Fruit fly (Drosophila melanogaster) whole organism, prepupa: Measurements from ENCODE around the gene CG31275.

Experiments
- Blimp-1 ChIP-seq: fragments of 200-800 bp; sonication (Bioruptor generic); optimal IDR thresholded peaks from 3 replicates; lab custom pipeline; 2017; ENCODE audit warnings: missing biosample characterization, missing genetic modification characterization, mild to moderate bottlenecking, moderate library complexity, missing genetic modification reagents
- CG10631 ChIP-seq: fragments of 200-800 bp; sonication (Bioruptor generic); optimal IDR thresholded peaks from 2 replicates; lab custom pipeline; 2016; ENCODE audit warnings: missing biosample characterization, missing genetic modification characterization
- CG11294 ChIP-seq: fragments of 200-800 bp; sonication (Bioruptor generic); IDR thresholded peaks from 2 replicates; pipeline ENCODE4 v1.3.6; 2022; ENCODE audit warnings: missing biosample characterization, missing genetic modification characterization
- CG11902 ChIP-seq: fragments of 200-800 bp; sonication (Bioruptor generic); optimal IDR thresholded peaks from 3 replicates; lab custom pipeline; 2016; ENCODE audit warnings: missing biosample characterization, missing genetic modification characterization
- CG15336 ChIP-seq: fragments of 200-800 bp; sonication (Bioruptor generic); IDR thresholded peaks from 2 replicates; pipeline ENCODE4 v1.3.6; 2022; ENCODE audit warnings: missing biosample characterization, missing genetic modification characterization
- CG1621 ChIP-seq: fragments of 200-800 bp; sonication (Bioruptor generic); optimal IDR thresholded peaks from 3 replicates; lab custom pipeline; 2018; ENCODE audit warnings: missing biosample characterization, mild to moderate bottlenecking, missing genetic modification characterization
- CG31627 ChIP-seq: fragments of 200-800 bp; sonication (Bioruptor generic); optimal IDR thresholded peaks from 3 replicates; lab custom pipeline; 2016; ENCODE audit warnings: missing biosample characterization, missing genetic modification characterization
- CG34406 ChIP-seq: fragments of 200-800 bp; sonication (Bioruptor generic); optimal IDR thresholded peaks from 3 replicates; lab custom pipeline; 2016; ENCODE audit warnings: missing biosample characterization, missing genetic modification characterization
- CG3919 ChIP-seq: fragments of 200-800 bp; sonication (Bioruptor generic); optimal IDR thresholded peaks from 3 replicates; lab custom pipeline; 2016; ENCODE audit warnings: missing biosample characterization, missing genetic modification characterization
- CG6163 ChIP-seq: fragments of 200-800 bp; sonication (Bioruptor generic); IDR thresholded peaks from 3 replicates; pipeline ENCODE4 v1.3.6; 2022; ENCODE audit warnings: missing biosample characterization, missing genetic modification characterization
- CG6792 ChIP-seq: fragments of 200-800 bp; sonication (Bioruptor generic); optimal IDR thresholded peaks from 3 replicates; lab custom pipeline; 2016; ENCODE audit warnings: missing biosample characterization, missing genetic modification characterization
- CG7368 ChIP-seq: fragments of 200-800 bp; sonication (Bioruptor generic); optimal IDR thresholded peaks from 3 replicates; lab custom pipeline; 2016; ENCODE audit warnings: missing biosample characterization, missing genetic modification characterization
- CG8319 ChIP-seq: fragments of 200-800 bp; sonication (Bioruptor generic); optimal IDR thresholded peaks from 3 replicates; lab custom pipeline; 2016; ENCODE audit warnings: missing biosample characterization, missing genetic modification characterization
- CG8632 ChIP-seq: fragments of 200-800 bp; sonication (Bioruptor generic); optimal IDR thresholded peaks from 3 replicates; lab custom pipeline; 2016; ENCODE audit warnings: missing biosample characterization, missing genetic modification characterization
- Eip78C ChIP-seq: fragments of 200-800 bp; sonication (Bioruptor generic); peaks from one replicate; lab custom pipeline; 2016; ENCODE audit warnings: missing biosample characterization, missing genetic modification characterization
- Eip93F ChIP-seq: fragments of 200-800 bp; sonication (Bioruptor generic); optimal IDR thresholded peaks from 2 replicates; lab custom pipeline; 2016; ENCODE audit warnings: missing biosample characterization, mild to moderate bottlenecking, missing genetic modification characterization
- Ets96B ChIP-seq: fragments of 200-800 bp; optimal IDR thresholded peaks from 2 replicates; lab custom pipeline; 2019; ENCODE audit warnings: missing biosample characterization, mild to moderate bottlenecking, missing genetic modification characterization, moderate library complexity
- Gug ChIP-seq: fragments of 200-800 bp; sonication (Bioruptor generic); IDR thresholded peaks from 2 replicates; pipeline ENCODE4 v1.3.6; 2022; ENCODE audit warnings: missing biosample characterization, missing genetic modification characterization
- Hr39 ChIP-seq: fragments of 200-800 bp; sonication (Bioruptor generic); optimal IDR thresholded peaks from 2 replicates; lab custom pipeline; 2016; ENCODE audit warnings: missing biosample characterization, missing genetic modification characterization
- Lpt ChIP-seq: fragments of 200-800 bp; sonication (Bioruptor generic); optimal IDR thresholded peaks from 3 replicates; lab custom pipeline; 2016; ENCODE audit warnings: missing biosample characterization, missing genetic modification characterization
- Met ChIP-seq: fragments of 200-800 bp; sonication (Bioruptor generic); optimal IDR thresholded peaks from 3 replicates; lab custom pipeline; 2016; ENCODE audit warnings: missing biosample characterization, missing genetic modification characterization
- OdsH ChIP-seq: fragments of 200-800 bp; sonication (Bioruptor generic); optimal IDR thresholded peaks from 3 replicates; lab custom pipeline; 2016; ENCODE audit warnings: missing biosample characterization, missing genetic modification characterization
- Smox ChIP-seq: fragments of 200-800 bp; sonication (Bioruptor generic); optimal IDR thresholded peaks from 3 replicates; lab custom pipeline; 2016; ENCODE audit warnings: missing biosample characterization, missing genetic modification characterization
- Sox102F ChIP-seq: fragments of 200-800 bp; sonication (Bioruptor generic); optimal IDR thresholded peaks from 2 replicates; lab custom pipeline; 2016; ENCODE audit warnings: missing biosample characterization, mild to moderate bottlenecking, missing genetic modification characterization
- achi ChIP-seq: fragments of 200-800 bp; sonication (Bioruptor generic); optimal IDR thresholded peaks from 3 replicates; lab custom pipeline; 2016; ENCODE audit warnings: missing biosample characterization, missing genetic modification characterization
- acj6 ChIP-seq: fragments of 200-800 bp; sonication (Bioruptor generic); optimal IDR thresholded peaks from 3 replicates; lab custom pipeline; 2016; ENCODE audit warnings: missing biosample characterization, missing genetic modification characterization
- cyc ChIP-seq: fragments of 200-800 bp; sonication (Bioruptor generic); optimal IDR thresholded peaks from 3 replicates; lab custom pipeline; 2016; ENCODE audit warnings: missing biosample characterization, missing genetic modification characterization
- dac ChIP-seq: fragments of 200-800 bp; sonication (Bioruptor generic); optimal IDR thresholded peaks from 2 replicates; lab custom pipeline; 2017; ENCODE audit warnings: missing biosample characterization, mild to moderate bottlenecking, missing genetic modification characterization
- eg ChIP-seq: fragments of 200-800 bp; sonication (Bioruptor generic); IDR thresholded peaks from 3 replicates; pipeline ENCODE4 v1.3.6; 2022; ENCODE audit warnings: missing biosample characterization, missing genetic modification characterization
- esn ChIP-seq: fragments of 200-800 bp; sonication (Bioruptor generic); optimal IDR thresholded peaks from 2 replicates; lab custom pipeline; 2016; ENCODE audit warnings: missing biosample characterization, mild to moderate bottlenecking, missing genetic modification characterization, moderate library complexity
- fd85E ChIP-seq: fragments of 200-800 bp; sonication (Bioruptor generic); optimal IDR thresholded peaks from 3 replicates; lab custom pipeline; 2016; ENCODE audit warnings: missing biosample characterization, missing genetic modification characterization
- lz ChIP-seq: fragments of 200-800 bp; sonication (Bioruptor generic); optimal IDR thresholded peaks from 3 replicates; lab custom pipeline; 2016; ENCODE audit warnings: missing biosample characterization, missing genetic modification characterization
- pdm3 ChIP-seq: fragments of 200-800 bp; sonication (Bioruptor generic); optimal IDR thresholded peaks from 3 replicates; lab custom pipeline; 2016; ENCODE audit warnings: missing biosample characterization, missing genetic modification characterization
- spab ChIP-seq: fragments of 200-800 bp; sonication (Bioruptor generic); optimal IDR thresholded peaks from 2 replicates; lab custom pipeline; 2017; ENCODE audit warnings: missing biosample characterization, mild to moderate bottlenecking, missing genetic modification characterization, missing genetic modification reagents
- ss ChIP-seq, 2 experiments: fragments of 200-800 bp; sonication (Bioruptor generic); optimal IDR thresholded peaks; 2 replicates in 1 of 2; 3 replicates in 1 of 2; lab custom pipeline; 2017 to 2018; ENCODE audit warnings: mild to moderate bottlenecking in 2 of 2, missing biosample characterization in 2 of 2, missing genetic modification characterization in 2 of 2, moderate library complexity in 1 of 2
- svp ChIP-seq: fragments of 200-800 bp; sonication (Bioruptor generic); peaks from one replicate; lab custom pipeline; 2016; ENCODE audit warnings: missing biosample characterization, missing genetic modification characterization
- topi ChIP-seq: fragments of 200-800 bp; sonication (Bioruptor generic); optimal IDR thresholded peaks from 3 replicates; lab custom pipeline; 2016; ENCODE audit warnings: missing biosample characterization, missing genetic modification characterization

Gene CG31275

dm6 chr3R:16770653-16771377 lies 19.7 kb upstream of the CG31275 start:
- TF ChIP-seq svp (GFP tag; lab: Kevin White, UChicago): peak; percentile 17
- TF ChIP-seq Gug (GFP tag; lab: Robert Waterston, UW): no peak
- TF ChIP-seq Smox (GFP tag; lab: Kevin White, UChicago): no peak
- no peak for TF ChIP-seq spab (GFP tag; lab: Kevin White, UChicago)
- TF ChIP-seq fd85E (GFP tag; lab: Kevin White, UChicago): no peak

dm6 chr3R:16769404-16769803 lies 18.3 kb upstream of the CG31275 start:
- peak; percentile 45 for TF ChIP-seq CG11902 (GFP tag; lab: Kevin White, UChicago)
- peak; percentile 12 for TF ChIP-seq Met (GFP tag; lab: Kevin White, UChicago)
- no peak for TF ChIP-seq ss (GFP tag; optimal IDR thresholded peaks at IDR 0.05; lab: Kevin White, UChicago)
- 0 out of 3 replicates have a peak, but pooled peaks have one; percentile 23 for TF ChIP-seq CG6163 (GFP tag; lab: Robert Waterston, UW)
- peak; percentile 35 for TF ChIP-seq Hr39
- TF ChIP-seq Smox (GFP tag; lab: Kevin White, UChicago): peak; percentile 15
- peak; percentile 56 for TF ChIP-seq Eip78C (GFP tag; lab: Kevin White, UChicago)
- TF ChIP-seq CG34406 (GFP tag; lab: Kevin White, UChicago): peak; percentile 31
- peak; percentile 78 for TF ChIP-seq svp (GFP tag; lab: Kevin White, UChicago)
- TF ChIP-seq CG3919: peak; percentile 33
- TF ChIP-seq dac (GFP tag; lab: Kevin White, UChicago): no peak
- peak; percentile 41 for TF ChIP-seq topi (GFP tag; lab: Kevin White, UChicago)
- TF ChIP-seq cyc: peak; percentile 40
- no peak for TF ChIP-seq CG11294 (GFP tag; lab: Robert Waterston, UW)
- TF ChIP-seq Sox102F: no peak
- TF ChIP-seq CG8632 (GFP tag; lab: Kevin White, UChicago): no peak
- peak; percentile 32 for TF ChIP-seq CG31627 (GFP tag; lab: Kevin White, UChicago)
- peak; percentile 36 for TF ChIP-seq esn (GFP tag; lab: Kevin White, UChicago)
- peak; percentile 12 for TF ChIP-seq CG6792 (GFP tag; lab: Kevin White, UChicago)
- TF ChIP-seq pdm3: peak; percentile 17
- TF ChIP-seq lz: peak; percentile 4
- TF ChIP-seq CG10631 (GFP tag; lab: Kevin White, UChicago): no peak

DNA sequence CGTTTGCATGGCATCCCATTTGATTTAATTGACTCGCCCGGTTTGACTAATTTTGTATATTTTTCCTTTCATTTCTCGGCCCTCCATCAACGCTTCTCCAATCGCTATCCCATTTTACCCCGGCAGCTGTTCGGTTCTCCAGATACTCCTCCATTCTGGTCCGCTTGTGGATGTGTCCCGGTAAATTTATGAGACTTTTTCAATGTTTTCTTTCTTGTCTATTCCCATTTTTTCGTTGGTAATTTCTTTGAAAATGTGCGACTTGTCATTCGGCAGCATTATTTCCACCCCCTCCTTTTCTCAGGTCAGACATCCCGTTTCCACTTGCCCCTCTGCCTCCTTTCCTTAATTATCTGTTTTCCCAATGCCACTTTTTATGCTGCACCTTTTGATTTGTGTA lies 14.6 kb upstream of the CG31275 start:
- TF ChIP-seq eg (GFP tag; lab: Robert Waterston, UW) (no peak), Blimp-1 (GFP tag; lab: Kevin White, UChicago) (no peak), CG31627 (GFP tag; lab: Kevin White, UChicago) (no peak), CG7368 (GFP tag; lab: Kevin White, UChicago) (no peak), Eip93F (GFP tag; lab: Kevin White, UChicago) (no peak), CG8319 (GFP tag; lab: Kevin White, UChicago) (no peak), OdsH (GFP tag; lab: Kevin White, UChicago) (no peak), Ets96B (tag; lab: Kevin White, UChicago) (no peak), CG34406 (GFP tag; lab: Kevin White, UChicago) (no peak), CG1621 (tag; lab: Kevin White, UChicago) (no peak), Lpt (no peak), CG8632 (GFP tag; lab: Kevin White, UChicago) (no peak)

DNA sequence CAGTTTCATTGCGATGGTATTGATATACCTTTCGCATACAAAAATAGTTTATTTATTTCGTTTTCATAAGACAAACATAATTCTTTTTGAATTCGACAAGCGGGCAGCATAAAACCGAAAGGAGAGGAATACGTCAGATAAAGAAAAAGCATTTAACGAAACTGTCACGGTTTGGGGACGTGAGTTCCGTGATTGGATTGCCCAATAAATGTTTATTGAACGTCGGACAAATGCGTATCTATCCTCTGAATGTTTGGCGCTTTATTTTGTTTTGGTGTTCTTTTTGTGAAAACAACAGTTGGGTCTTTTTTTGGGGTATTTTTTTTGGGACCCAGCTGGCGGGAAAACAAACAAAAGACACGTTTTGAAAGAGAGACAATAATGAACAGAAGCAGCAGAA lies 14.0 kb upstream of the CG31275 start:
- no peak for TF ChIP-seq CG8632 (GFP tag; lab: Kevin White, UChicago)
- TF ChIP-seq Met (GFP tag; lab: Kevin White, UChicago): no peak
- no peak for TF ChIP-seq CG34406 (GFP tag; lab: Kevin White, UChicago)
- TF ChIP-seq acj6: no peak
- TF ChIP-seq CG6792 (GFP tag; lab: Kevin White, UChicago): no peak
- no peak for TF ChIP-seq achi (GFP tag; lab: Kevin White, UChicago)
- no peak for TF ChIP-seq eg (GFP tag; lab: Robert Waterston, UW)
- TF ChIP-seq CG15336 (GFP tag; lab: Robert Waterston, UW): no peak
- TF ChIP-seq, all 60 proteins: peak for 0
